Fruit fly (Drosophila melanogaster) whole organism, embryonic: ENCODE results near the gene CG14234.

Experiments used
- Aef1 ChIP-seq: fragments of 200-800 bp; sonication (Bioruptor generic); IDR thresholded peaks from 3 replicates; pipeline ENCODE4 v1.3.6; 2022; ENCODE audit warnings: missing biosample characterization, missing genetic modification characterization
- BEAF-32 ChIP-seq: fragments of 200-800 bp; sonication (Bioruptor generic); optimal IDR thresholded peaks from 3 replicates; lab custom pipeline; 2017; ENCODE audit warnings: missing biosample characterization, missing genetic modification characterization, mild to moderate bottlenecking, moderate library complexity, missing genetic modification reagents
- BtbVII ChIP-seq: fragments of 200-800 bp; sonication (Bioruptor generic); optimal IDR thresholded peaks from 3 replicates; lab custom pipeline; 2017; ENCODE audit warnings: missing biosample characterization, mild to moderate bottlenecking, missing genetic modification characterization
- CG1024 ChIP-seq: fragments of 200-800 bp; sonication (Bioruptor generic); IDR thresholded peaks from 2 replicates; pipeline ENCODE4 v1.3.6; 2022; ENCODE audit warnings: missing biosample characterization, missing genetic modification characterization
- CG10267 ChIP-seq: fragments of 200-800 bp; sonication (Bioruptor generic); optimal IDR thresholded peaks from 2 replicates; lab custom pipeline; 2018; ENCODE audit warnings: missing biosample characterization, mild to moderate bottlenecking, missing genetic modification characterization, moderate library complexity
- CG11085 ChIP-seq: fragments of 200-800 bp; sonication (Bioruptor generic); IDR thresholded peaks from 2 replicates; pipeline ENCODE4 v1.3.6; 2022; ENCODE audit warnings: missing biosample characterization, missing genetic modification characterization
- CG11398 ChIP-seq: fragments of 200-800 bp; sonication (Bioruptor generic); optimal IDR thresholded peaks from 2 replicates; lab custom pipeline; 2016; ENCODE audit warnings: missing biosample characterization, missing genetic modification characterization
- CG11456 ChIP-seq: fragments of 200-800 bp; sonication (Bioruptor generic); IDR thresholded peaks from 3 replicates; pipeline ENCODE4 v1.3.6; 2022; ENCODE audit warnings: missing biosample characterization, missing genetic modification characterization
- CG11560 ChIP-seq: fragments of 200-800 bp; sonication (Bioruptor generic); IDR thresholded peaks from 3 replicates; pipeline ENCODE4 v1.3.6; 2022; ENCODE audit warnings: missing biosample characterization, missing genetic modification characterization
- CG12659 ChIP-seq: fragments of 200-800 bp; sonication (Bioruptor generic); optimal IDR thresholded peaks from 3 replicates; lab custom pipeline; 2017; ENCODE audit warnings: mild to moderate bottlenecking, missing biosample characterization, missing genetic modification reagents, missing genetic modification characterization
- CG13287 ChIP-seq: fragments of 200-800 bp; sonication (Bioruptor generic); IDR thresholded peaks from 2 replicates; pipeline ENCODE4 v1.3.6; 2022; ENCODE audit warnings: missing biosample characterization, missing genetic modification characterization; ENCODE audit not compliant: partially characterized antibody
- CG15011 ChIP-seq: fragments of 200-800 bp; sonication (Bioruptor generic); optimal IDR thresholded peaks from 3 replicates; lab custom pipeline; 2018; ENCODE audit warnings: missing biosample characterization, mild to moderate bottlenecking, missing genetic modification characterization
- CG15514 ChIP-seq: fragments of 200-800 bp; sonication (Bioruptor generic); optimal IDR thresholded peaks from 3 replicates; lab custom pipeline; 2017; ENCODE audit warnings: missing biosample characterization, missing genetic modification characterization, mild to moderate bottlenecking, moderate library complexity, missing genetic modification reagents
- CG2116 ChIP-seq: fragments of 200-800 bp; sonication (Bioruptor generic); optimal IDR thresholded peaks from 3 replicates; lab custom pipeline; 2018; ENCODE audit warnings: missing biosample characterization, mild to moderate bottlenecking, missing genetic modification characterization
- CG31365 ChIP-seq: fragments of 200-800 bp; sonication (Bioruptor generic); optimal IDR thresholded peaks from 2 replicates; lab custom pipeline; 2018; ENCODE audit warnings: missing biosample characterization, mild to moderate bottlenecking, missing genetic modification characterization
- CG4854 ChIP-seq: fragments of 200-800 bp; sonication (Bioruptor generic); optimal IDR thresholded peaks from 2 replicates; lab custom pipeline; 2016; ENCODE audit warnings: missing biosample characterization, missing genetic modification characterization, inconsistent platforms
- CG8290 ChIP-seq, 3 experiments: fragments of 200-800 bp; sonication (Bioruptor generic); optimal IDR thresholded peaks; 2 replicates each; lab custom pipeline; 2016 to 2019; ENCODE audit warnings: missing biosample characterization in 3 of 3, missing genetic modification characterization in 3 of 3, mild to moderate bottlenecking in 2 of 3, moderate library complexity in 1 of 3
- CG9817 ChIP-seq: fragments of 200-800 bp; sonication (Bioruptor generic); optimal IDR thresholded peaks from 2 replicates; lab custom pipeline; 2018; ENCODE audit warnings: missing biosample characterization, mild to moderate bottlenecking, missing genetic modification characterization, moderate library complexity
- CG9876 ChIP-seq: fragments of 200-800 bp; sonication (Bioruptor generic); optimal IDR thresholded peaks from 2 replicates; lab custom pipeline; 2016; ENCODE audit warnings: missing biosample characterization, missing genetic modification characterization
- D19A ChIP-seq: fragments of 200-800 bp; optimal IDR thresholded peaks from 3 replicates; lab custom pipeline; 2019; ENCODE audit warnings: missing biosample characterization, mild to moderate bottlenecking, missing genetic modification characterization, moderate library complexity
- Deaf1 ChIP-seq: fragments of 200-800 bp; optimal IDR thresholded peaks from 3 replicates; lab custom pipeline; 2019; ENCODE audit warnings: missing biosample characterization, mild to moderate bottlenecking, missing genetic modification characterization, moderate library complexity
- Dref ChIP-seq: fragments of 200-800 bp; sonication (Bioruptor generic); IDR thresholded peaks from 2 replicates; pipeline ENCODE4 v1.3.6; 2022; ENCODE audit warnings: missing biosample characterization, missing genetic modification characterization
- E2f2 ChIP-seq: fragments of 200-800 bp; sonication (Bioruptor generic); IDR thresholded peaks from 2 replicates; pipeline ENCODE4 v1.3.6; 2022; ENCODE audit warnings: missing biosample characterization, missing genetic modification characterization
- Med ChIP-seq: fragments of 200-800 bp; sonication (Bioruptor generic); peaks from one replicate; lab custom pipeline; 2016; ENCODE audit warnings: missing biosample characterization, missing genetic modification characterization, mild to moderate bottlenecking, inconsistent platforms, moderate library complexity
- Nf-YA ChIP-seq: fragments of 200-800 bp; sonication (Bioruptor generic); IDR thresholded peaks from 2 replicates; pipeline ENCODE4 v1.3.6; 2022; ENCODE audit warnings: missing biosample characterization, missing genetic modification characterization
- Rfx ChIP-seq: fragments of 200-800 bp; sonication (Bioruptor generic); IDR thresholded peaks from 2 replicates; pipeline ENCODE4 v1.3.6; 2022; ENCODE audit warnings: missing biosample characterization, missing genetic modification characterization
- Sox102F ChIP-seq: fragments of 200-800 bp; sonication (Bioruptor generic); optimal IDR thresholded peaks from 2 replicates; lab custom pipeline; 2018; ENCODE audit warnings: missing biosample characterization, mild to moderate bottlenecking, missing genetic modification characterization, moderate library complexity
- Spps ChIP-seq: fragments of 200-800 bp; sonication (Bioruptor generic); optimal IDR thresholded peaks from 2 replicates; lab custom pipeline; 2018; ENCODE audit warnings: missing biosample characterization, mild to moderate bottlenecking, missing genetic modification characterization
- Sry-δ ChIP-seq: fragments of 200-800 bp; sonication (Bioruptor generic); optimal IDR thresholded peaks from 2 replicates; lab custom pipeline; 2016; ENCODE audit warnings: missing biosample characterization, missing genetic modification characterization
- Stat92E ChIP-seq, 3 experiments: fragments of >200 bp in 2 of 3; fragments of 200-800 bp in 1 of 3; sonication (Bioruptor generic) in 1 of 3; optimal IDR thresholded peaks; 2 replicates each; lab custom pipeline; 2017 to 2019; ENCODE audit warnings: missing biosample characterization in 3 of 3, missing genetic modification characterization in 3 of 3, mild to moderate bottlenecking in 1 of 3, moderate library complexity in 1 of 3
- YL-1 ChIP-seq: fragments of 200-800 bp; sonication (Bioruptor generic); optimal IDR thresholded peaks from 3 replicates; lab custom pipeline; 2017; ENCODE audit warnings: missing biosample characterization, mild to moderate bottlenecking, missing genetic modification characterization
- ac ChIP-seq: fragments of 200-800 bp; sonication (Bioruptor generic); optimal IDR thresholded peaks from 3 replicates; lab custom pipeline; 2017; ENCODE audit warnings: missing biosample characterization, mild to moderate bottlenecking, missing genetic modification characterization
- ase ChIP-seq: fragments of 200-800 bp; sonication (Bioruptor generic); IDR thresholded peaks from 3 replicates; pipeline ENCODE4 v1.3.6; 2022; ENCODE audit warnings: missing biosample characterization, missing genetic modification characterization
- bigmax ChIP-seq: fragments of 200-800 bp; sonication (Bioruptor generic); optimal IDR thresholded peaks from 2 replicates; lab custom pipeline; 2018; ENCODE audit warnings: missing biosample characterization, mild to moderate bottlenecking, missing genetic modification characterization
- disco-r ChIP-seq: fragments of 200-800 bp; sonication (Bioruptor generic); optimal IDR thresholded peaks from 2 replicates; lab custom pipeline; 2016; ENCODE audit warnings: missing biosample characterization, missing genetic modification characterization
- emc ChIP-seq: fragments of 200-800 bp; sonication (Bioruptor generic); optimal IDR thresholded peaks from 2 replicates; lab custom pipeline; 2016; ENCODE audit warnings: missing biosample characterization, missing genetic modification characterization
- gfzf ChIP-seq: fragments of 200-800 bp; sonication (Bioruptor generic); optimal IDR thresholded peaks from 2 replicates; lab custom pipeline; 2016; ENCODE audit warnings: missing biosample characterization, mild to moderate bottlenecking, missing genetic modification characterization, moderate library complexity
- ken ChIP-seq: fragments of 200-800 bp; sonication (Bioruptor generic); IDR thresholded peaks from 3 replicates; pipeline ENCODE4 v1.3.6; 2022; ENCODE audit warnings: missing biosample characterization, missing genetic modification characterization
- knrl ChIP-seq: fragments of 200-800 bp; sonication (Bioruptor generic); IDR thresholded peaks from 3 replicates; pipeline ENCODE4 v1.3.6; 2022; ENCODE audit warnings: missing biosample characterization, missing genetic modification characterization; ENCODE audit not compliant: partially characterized antibody
- phol ChIP-seq: fragments of 200-800 bp; sonication (Bioruptor generic); optimal IDR thresholded peaks from 3 replicates; lab custom pipeline; 2018; ENCODE audit warnings: missing biosample characterization, mild to moderate bottlenecking, missing genetic modification characterization, moderate library complexity
- pzg ChIP-seq: fragments of 200-800 bp; sonication (Bioruptor generic); optimal IDR thresholded peaks from 3 replicates; lab custom pipeline; 2018; ENCODE audit warnings: missing biosample characterization, mild to moderate bottlenecking, missing genetic modification characterization, moderate library complexity
- salm ChIP-seq: fragments of 200-800 bp; sonication (Bioruptor generic); optimal IDR thresholded peaks from 2 replicates; lab custom pipeline; 2018; ENCODE audit warnings: missing biosample characterization, mild to moderate bottlenecking, missing genetic modification characterization
- sd ChIP-seq: fragments of 200-800 bp; sonication (Bioruptor generic); optimal IDR thresholded peaks from 3 replicates; lab custom pipeline; 2018; ENCODE audit warnings: missing biosample characterization, mild to moderate bottlenecking, missing genetic modification characterization, moderate library complexity
- sna ChIP-seq: fragments of 200-800 bp; sonication (Bioruptor generic); IDR thresholded peaks from 2 replicates; pipeline ENCODE4 v1.3.6; 2022; ENCODE audit warnings: missing biosample characterization, missing genetic modification characterization; ENCODE audit not compliant: partially characterized antibody
- stwl ChIP-seq: fragments of 200-800 bp; sonication (Bioruptor generic); optimal IDR thresholded peaks from 3 replicates; lab custom pipeline; 2018; ENCODE audit warnings: missing biosample characterization, mild to moderate bottlenecking, missing genetic modification characterization, moderate library complexity
- trem ChIP-seq: fragments of 200-800 bp; optimal IDR thresholded peaks from 3 replicates; lab custom pipeline; 2019; ENCODE audit warnings: missing biosample characterization, mild to moderate bottlenecking, missing genetic modification characterization, moderate library complexity
- usp ChIP-seq: fragments of >200 bp; optimal IDR thresholded peaks from 2 replicates; lab custom pipeline; 2017; ENCODE audit warnings: missing biosample characterization, missing genetic modification characterization
- zf30C ChIP-seq: fragments of 200-800 bp; sonication (Bioruptor generic); optimal IDR thresholded peaks from 3 replicates; lab custom pipeline; 2018; ENCODE audit warnings: missing biosample characterization, mild to moderate bottlenecking, missing genetic modification characterization

Gene CG14234

dm6 chrX:19745908-19746604 lies 10.7 kb downstream of the CG14234 start, which contains the start of gene parvin (continued):
- TF ChIP-seq CG15011 (GFP tag; lab: Kevin White, UChicago) = no peak
- TF ChIP-seq BtbVII (GFP tag; lab: Kevin White, UChicago) = peak; percentile 87
- peak; percentile 56 for TF ChIP-seq Sry-δ (GFP tag; lab: Kevin White, UChicago)
- peak; percentile 19; the same call in 1 of the 2 replicates for TF ChIP-seq CG13287 (GFP tag; lab: Robert Waterston, UW)
- TF ChIP-seq Dref (GFP tag; lab: Robert Waterston, UW) = peak; percentile 45; the same call in 1 of the 2 replicates
- no peak for TF ChIP-seq ken (GFP tag; lab: Robert Waterston, UW)
- TF ChIP-seq CG12659 = peak; percentile 38
- no peak for TF ChIP-seq emc (GFP tag; lab: Kevin White, UChicago)
- TF ChIP-seq stwl (tag; lab: Kevin White, UChicago) = peak; percentile 22
- no peak for TF ChIP-seq CG11085 (GFP tag; lab: Robert Waterston, UW)
- TF ChIP-seq Stat92E (GFP tag; optimal IDR thresholded peaks at IDR 0.05; lab: Kevin White, UChicago) = peak in 1 of 3 experiments; percentile 33
- TF ChIP-seq usp (GFP tag; lab: Kevin White, UChicago) = no peak
- no peak for TF ChIP-seq CG9817 (tag; lab: Kevin White, UChicago)
- no peak for TF ChIP-seq CG31365 (tag; lab: Kevin White, UChicago)
- no peak for TF ChIP-seq Nf-YA
- TF ChIP-seq CG11456 (GFP tag; lab: Robert Waterston, UW) = no peak
- no peak for TF ChIP-seq Aef1 (GFP tag; lab: Robert Waterston, UW)
- TF ChIP-seq Deaf1 (tag; lab: Kevin White, UChicago) = no peak
- TF ChIP-seq BEAF-32 (GFP tag; lab: Kevin White, UChicago) = peak; percentile 57
- no peak for TF ChIP-seq zf30C
- peak; percentile 36 for TF ChIP-seq CG15514 (GFP tag; lab: Kevin White, UChicago)
- TF ChIP-seq knrl = peak; percentile 37; the same call in 1 of the 3 replicates
- peak; percentile 7 for TF ChIP-seq trem (tag; lab: Kevin White, UChicago)
- TF ChIP-seq sna (GFP tag; lab: Robert Waterston, UW) = 0 out of 2 replicates have a peak, but pooled peaks have one; percentile 14
- TF ChIP-seq CG8290 (GFP tag; optimal IDR thresholded peaks at IDR 0.05; lab: Kevin White, UChicago) = no peak
- peak in 1 of 2 experiments; percentile 18 for TF ChIP-seq CG8290 (tag; optimal IDR thresholded peaks at IDR 0.05; lab: Kevin White, UChicago)
- TF ChIP-seq Sox102F (GFP tag; lab: Kevin White, UChicago) = no peak
- no peak for TF ChIP-seq disco-r (GFP tag; lab: Kevin White, UChicago)
- TF ChIP-seq ac = no peak
- peak; percentile 1 for TF ChIP-seq phol
- peak; percentile 33 for TF ChIP-seq sd (tag; lab: Kevin White, UChicago)
- no peak for TF ChIP-seq CG11398
- TF ChIP-seq gfzf = no peak
- TF ChIP-seq pzg (GFP tag; lab: Kevin White, UChicago) = peak; percentile 37
- no peak for TF ChIP-seq salm (tag; lab: Kevin White, UChicago)
- no peak for TF ChIP-seq D19A (tag; lab: Kevin White, UChicago)
- no peak for TF ChIP-seq CG4854 (GFP tag; lab: Kevin White, UChicago)
- no peak for TF ChIP-seq ase (GFP tag; lab: Robert Waterston, UW)
- no peak for TF ChIP-seq CG2116
- TF ChIP-seq YL-1 (GFP tag; lab: Kevin White, UChicago) = peak; percentile 50
- no peak for TF ChIP-seq Spps
- no peak for TF ChIP-seq CG9876 (GFP tag; lab: Kevin White, UChicago)
- TF ChIP-seq Med (GFP tag; lab: Kevin White, UChicago) = peak; percentile 28
- no peak for TF ChIP-seq bigmax (GFP tag; lab: Kevin White, UChicago)
- TF ChIP-seq CG1024 = no peak
- peak; percentile 79 for TF ChIP-seq CG10267 (tag; lab: Kevin White, UChicago)
- peak; percentile 35 for TF ChIP-seq E2f2 (GFP tag; lab: Robert Waterston, UW)
- TF ChIP-seq Rfx (GFP tag; lab: Robert Waterston, UW) = no peak
- peak; percentile 62; the same call in 1 of the 3 replicates for TF ChIP-seq CG11560 (tag; lab: Robert Waterston, UW)
